Worm (Caenorhabditis elegans): Measurements from ENCODE around the gene sld-5.

Gene sld-5

ce11 chrV:20192102-20192880, 45.3 kb downstream of the sld-5 start, which contains the start of the genes fbxa-115 and Y113G7B.27:
fbxa-115 (minus strand) TSS chrV:20192152.
Y113G7B.27 (plus strand) TSS chrV:20192830.
- TF ChIP-seq mab-9 (GFP tag; IDR thresholded peaks at IDR 0.05) = no peak
- TF ChIP-seq lin-13 (GFP tag; optimal IDR thresholded peaks at IDR 0.05) = no peak
- no peak for TF ChIP-seq efl-1 (optimal IDR thresholded peaks at IDR 0.05)
- peak in 1 of 2 experiments; percentile 41 for TF ChIP-seq efl-1 (GFP tag; optimal IDR thresholded peaks at IDR 0.05 in 1 of 2)
- no peak for TF ChIP-seq lin-14 (GFP tag; optimal IDR thresholded peaks at IDR 0.05)

ce11 chrV:20188790-20189189, 48.8 kb downstream of the sld-5 start, which contains the start of gene fbxa-116:
fbxa-116 (minus strand) TSS chrV:20188890.
- TF ChIP-seq C04F5.9 (tag; optimal IDR thresholded peaks at IDR 0.05) (no peak), snpc-4 (tag; optimal IDR thresholded peaks at IDR 0.05) (no peak), nhr-85 (tag) (no peak), ceh-82 (tag; optimal IDR thresholded peaks at IDR 0.05) (no peak), irx-1 (tag; optimal IDR thresholded peaks at IDR 0.05) (no peak), skn-1 (tag; optimal IDR thresholded peaks at IDR 0.05) (no peak), efl-1 (optimal IDR thresholded peaks at IDR 0.05) (no peak), efl-1 (GFP tag; optimal IDR thresholded peaks at IDR 0.05 in 1 of 2) (no peak), vab-15 (tag; optimal IDR thresholded peaks at IDR 0.05) (no peak), pag-3 (tag; optimal IDR thresholded peaks at IDR 0.05; ENCODE audit: borderline replicate concordance, insufficient read depth) (no peak), lin-39 (tag; optimal IDR thresholded peaks at IDR 0.05) (no peak), mdl-1 (tag; optimal IDR thresholded peaks at IDR 0.05) (no peak), lin-35 (GFP tag; optimal IDR thresholded peaks at IDR 0.05) (no peak), egl-13 (tag; optimal IDR thresholded peaks at IDR 0.05) (no peak), egl-27 (tag; optimal IDR thresholded peaks at IDR 0.05) (no peak), grh-1 (GFP tag; IDR thresholded peaks at IDR 0.05) (no peak), lin-13 (GFP tag; optimal IDR thresholded peaks at IDR 0.05) (no peak), xbp-1 (tag; optimal IDR thresholded peaks at IDR 0.05) (no peak)

ce11 chrV:20186579-20186978, 51.0 kb downstream of the sld-5 start, which contains the start of gene srz-16:
srz-16 (minus strand) TSS chrV:20186679.
- TF ChIP-seq F16B12.6 (tag; optimal IDR thresholded peaks at IDR 0.05) (no peak), ceh-82 (tag; optimal IDR thresholded peaks at IDR 0.05) (no peak), fkh-10 (GFP tag; optimal IDR thresholded peaks at IDR 0.05) (no peak), nhr-11 (tag; optimal IDR thresholded peaks at IDR 0.05) (no peak), unc-62 (GFP tag; optimal IDR thresholded peaks at IDR 0.05) (no peak), zip-4 (GFP tag; optimal IDR thresholded peaks at IDR 0.05) (no peak), aha-1 (tag; optimal IDR thresholded peaks at IDR 0.05) (no peak), dpl-1 (GFP tag; optimal IDR thresholded peaks at IDR 0.05) (no peak)

Measured in whole organism, L1 larva.